Fruit fly (Drosophila melanogaster): ENCODE measurements around the gene Rcd4.
A peak's percentile ranks its signal among the peaks of the same experiment; 100 is the strongest.

The Rcd4 gene

dm6 chr2L:8370364-8371326 lies 12.0 kb upstream of the Rcd4 start, which contains the start of gene CG17292 (continued):
- no peak for TF ChIP-seq ind (GFP tag; optimal IDR thresholded peaks at IDR 0.05)
- TF ChIP-seq Fer2 (tag; optimal IDR thresholded peaks at IDR 0.05) = no peak
- TF ChIP-seq Stat92E (GFP tag; optimal IDR thresholded peaks at IDR 0.05) = no peak
- TF ChIP-seq psq (GFP tag; optimal IDR thresholded peaks at IDR 0.05) = no peak
- peak; percentile 16 for TF ChIP-seq CG11723 (GFP tag; optimal IDR thresholded peaks at IDR 0.05)
- peak; percentile 88 for TF ChIP-seq CG34224 (GFP tag; IDR thresholded peaks at IDR 0.05; ENCODE audit: partially characterized antibody)
- no peak for TF ChIP-seq CG43689 (GFP tag; IDR thresholded peaks at IDR 0.05)
- peak; percentile 56 for TF ChIP-seq CG18599 (GFP tag; optimal IDR thresholded peaks at IDR 0.05)
- peak; percentile 10 for TF ChIP-seq CG6254 (GFP tag; optimal IDR thresholded peaks at IDR 0.05)
- 0 out of 2 replicates have a peak, but pooled peaks have one; percentile 14 for TF ChIP-seq Lim3 (GFP tag; IDR thresholded peaks at IDR 0.05)
- no peak for TF ChIP-seq CG8944 (GFP tag; optimal IDR thresholded peaks at IDR 0.05)
- TF ChIP-seq oc (tag; optimal IDR thresholded peaks at IDR 0.05) = peak; percentile 70
- no peak for TF ChIP-seq CG30403 (GFP tag; optimal IDR thresholded peaks at IDR 0.05)
- TF ChIP-seq inv (GFP tag; IDR thresholded peaks at IDR 0.05; ENCODE audit: partially characterized antibody) = peak; percentile 85
- TF ChIP-seq vvl (GFP tag; IDR thresholded peaks at IDR 0.05) = peak; percentile 92
- TF ChIP-seq Trl (optimal IDR thresholded peaks at IDR 0.05) = no peak
- peak; percentile 43 for TF ChIP-seq Trl (GFP tag; optimal IDR thresholded peaks at IDR 0.05)
- peak; percentile 80 for TF ChIP-seq CG16813 (GFP tag; IDR thresholded peaks at IDR 0.05; ENCODE audit: partially characterized antibody)
- TF ChIP-seq bsh (GFP tag; optimal IDR thresholded peaks at IDR 0.05) = peak in 1 of 2 experiments; percentile 23
- peak; percentile 66 for TF ChIP-seq gsb-n (tag; optimal IDR thresholded peaks at IDR 0.05)
- TF ChIP-seq CHES-1-like (GFP tag; optimal IDR thresholded peaks at IDR 0.05) = peak; percentile 27
- peak; percentile 74; the same call in 1 of the 2 replicates for TF ChIP-seq NFAT (GFP tag; IDR thresholded peaks at IDR 0.05)
- peak; percentile 27; the same call in 1 of the 2 replicates for TF ChIP-seq wdn (GFP tag; IDR thresholded peaks at IDR 0.05)
- TF ChIP-seq gcm2 (GFP tag; optimal IDR thresholded peaks at IDR 0.05) = no peak
- TF ChIP-seq Atf6 (GFP tag; IDR thresholded peaks at IDR 0.05) = peak; percentile 86
- peak; percentile 60 for TF ChIP-seq HLH3B (GFP tag; IDR thresholded peaks at IDR 0.05)
- TF ChIP-seq pum (GFP tag; optimal IDR thresholded peaks at IDR 0.05) = no peak
- peak; percentile 49 for TF ChIP-seq CG13775 (GFP tag; optimal IDR thresholded peaks at IDR 0.05)
- peak; percentile 39 for TF ChIP-seq CG4282 (GFP tag; optimal IDR thresholded peaks at IDR 0.05)
- TF ChIP-seq tio (GFP tag; optimal IDR thresholded peaks at IDR 0.05) = no peak
- no peak for TF ChIP-seq Tbp (GFP tag; optimal IDR thresholded peaks at IDR 0.05)
- peak; percentile 20; the same call in 1 of the 3 replicates for TF ChIP-seq Aef1 (GFP tag; IDR thresholded peaks at IDR 0.05)
- TF ChIP-seq pb (GFP tag; optimal IDR thresholded peaks at IDR 0.05) = no peak
- peak; percentile 46 for TF ChIP-seq ems (GFP tag; optimal IDR thresholded peaks at IDR 0.05)
- no peak for TF ChIP-seq trh (GFP tag; optimal IDR thresholded peaks at IDR 0.05)
- TF ChIP-seq Gsc (GFP tag; IDR thresholded peaks at IDR 0.05) = no peak
- TF ChIP-seq bbx (GFP tag; IDR thresholded peaks at IDR 0.05; ENCODE audit: partially characterized antibody) = peak; percentile 95
- peak; percentile 49 for TF ChIP-seq CG2678 (tag; optimal IDR thresholded peaks at IDR 0.05)
- TF ChIP-seq pros (GFP tag; optimal IDR thresholded peaks at IDR 0.05) = no peak
- peak; percentile 83 for TF ChIP-seq HmgZ (tag; optimal IDR thresholded peaks at IDR 0.05)
- TF ChIP-seq ranshi (GFP tag; IDR thresholded peaks at IDR 0.05) = peak; percentile 58; the same call in 1 of the 2 replicates
- TF ChIP-seq CG9437 (GFP tag; optimal IDR thresholded peaks at IDR 0.05) = no peak
- TF ChIP-seq CG4854 (GFP tag; optimal IDR thresholded peaks at IDR 0.05) = peak; percentile 37
- TF ChIP-seq CG4820 (GFP tag; optimal IDR thresholded peaks at IDR 0.05) = no peak
- TF ChIP-seq tx (GFP tag; optimal IDR thresholded peaks at IDR 0.05) = no peak
- no peak for TF ChIP-seq CG17829 (tag; optimal IDR thresholded peaks at IDR 0.05)
- TF ChIP-seq gt (GFP tag; IDR thresholded peaks at IDR 0.05) = no peak
- no peak for TF ChIP-seq dan (GFP tag; IDR thresholded peaks at IDR 0.05)
- TF ChIP-seq crol (GFP tag; IDR thresholded peaks at IDR 0.05) = no peak; the same call in 1 of the 2 replicates

Data from whole organism, embryonic.